Fruit fly (Drosophila melanogaster) whole organism, pupa: ENCODE results near the gene CG3345.

Experiments used
- CG10348 ChIP-seq: fragments of 200-800 bp; sonication (Bioruptor generic); IDR thresholded peaks from 2 replicates; pipeline ENCODE4 v1.3.6; 2022; ENCODE audit warnings: missing biosample characterization, missing genetic modification characterization
- CG12605 ChIP-seq: fragments of 200-800 bp; sonication (Bioruptor generic); IDR thresholded peaks from 2 replicates; pipeline ENCODE4 v1.3.6; 2022; ENCODE audit warnings: missing biosample characterization, missing genetic modification characterization
- CG13204 ChIP-seq: fragments of 200-800 bp; sonication (Bioruptor generic); optimal IDR thresholded peaks from 2 replicates; lab custom pipeline; 2018; ENCODE audit warnings: missing biosample characterization, mild to moderate bottlenecking, missing genetic modification characterization, moderate library complexity
- CG14655 ChIP-seq: fragments of 200-800 bp; sonication (Bioruptor generic); optimal IDR thresholded peaks from 3 replicates; lab custom pipeline; 2017; ENCODE audit warnings: mild to moderate bottlenecking, missing biosample characterization, missing genetic modification reagents, missing genetic modification characterization
- CG15710 ChIP-seq: fragments of 200-800 bp; sonication (Bioruptor generic); optimal IDR thresholded peaks from 2 replicates; lab custom pipeline; 2018; ENCODE audit warnings: missing biosample characterization, mild to moderate bottlenecking, missing genetic modification characterization, moderate library complexity
- CG17806 ChIP-seq: fragments of 200-800 bp; sonication (Bioruptor generic); optimal IDR thresholded peaks from 2 replicates; lab custom pipeline; 2018; ENCODE audit warnings: missing biosample characterization, mild to moderate bottlenecking, missing genetic modification characterization, moderate library complexity
- CG32121 ChIP-seq: fragments of 200-800 bp; sonication (Bioruptor generic); IDR thresholded peaks from 2 replicates; pipeline ENCODE4 v1.3.6; 2022; ENCODE audit warnings: missing biosample characterization, missing genetic modification characterization
- CG34367 ChIP-seq: fragments of 200-800 bp; sonication (Bioruptor generic); optimal IDR thresholded peaks from 2 replicates; lab custom pipeline; 2018; ENCODE audit warnings: missing biosample characterization, mild to moderate bottlenecking, missing genetic modification characterization
- CG4496 ChIP-seq: fragments of 200-800 bp; sonication (Bioruptor generic); IDR thresholded peaks from 3 replicates; pipeline ENCODE4 v1.3.6; 2022; ENCODE audit warnings: missing biosample characterization, missing genetic modification characterization
- CG8159 ChIP-seq: fragments of 200-800 bp; sonication (Bioruptor generic); optimal IDR thresholded peaks from 3 replicates; lab custom pipeline; 2018; ENCODE audit warnings: missing biosample characterization, mild to moderate bottlenecking, missing genetic modification characterization, moderate library complexity
- CG8301 ChIP-seq: fragments of 200-800 bp; sonication (Bioruptor generic); optimal IDR thresholded peaks from 2 replicates; lab custom pipeline; 2018; ENCODE audit warnings: missing biosample characterization, mild to moderate bottlenecking, missing genetic modification characterization
- CG9948 ChIP-seq: fragments of 200-800 bp; sonication (Bioruptor generic); optimal IDR thresholded peaks from 2 replicates; lab custom pipeline; 2018; ENCODE audit warnings: missing biosample characterization, mild to moderate bottlenecking, missing genetic modification characterization, moderate library complexity
- D1 ChIP-seq: fragments of 200-800 bp; sonication (Bioruptor generic); optimal IDR thresholded peaks from 2 replicates; lab custom pipeline; 2018; ENCODE audit warnings: missing biosample characterization, mild to moderate bottlenecking, missing genetic modification characterization, moderate library complexity
- EcR ChIP-seq: fragments of 200-800 bp; sonication (Bioruptor generic); optimal IDR thresholded peaks from 3 replicates; lab custom pipeline; 2019; ENCODE audit warnings: missing biosample characterization, missing genetic modification characterization, mild to moderate bottlenecking, moderate library complexity, missing genetic modification reagents
- Ets98B ChIP-seq: fragments of 200-800 bp; sonication (Bioruptor generic); IDR thresholded peaks from 2 replicates; pipeline ENCODE4 v1.3.6; 2022; ENCODE audit warnings: missing biosample characterization, missing genetic modification characterization
- Pif1A ChIP-seq: fragments of 200-800 bp; sonication (Bioruptor generic); optimal IDR thresholded peaks from 3 replicates; lab custom pipeline; 2016; ENCODE audit warnings: missing biosample characterization, missing genetic modification characterization
- Pif1B ChIP-seq: fragments of 200-800 bp; sonication (Bioruptor generic); optimal IDR thresholded peaks from 3 replicates; lab custom pipeline; 2016; ENCODE audit warnings: missing biosample characterization, missing genetic modification characterization
- Snoo ChIP-seq: fragments of 200-800 bp; sonication (Bioruptor generic); optimal IDR thresholded peaks from 3 replicates; lab custom pipeline; 2017; ENCODE audit warnings: missing biosample characterization, mild to moderate bottlenecking, missing genetic modification characterization, inconsistent platforms
- fd96Ca ChIP-seq: fragments of 200-800 bp; sonication (Bioruptor generic); IDR thresholded peaks from 3 replicates; pipeline ENCODE4 v1.3.6; 2022; ENCODE audit warnings: missing biosample characterization, missing genetic modification characterization
- gl ChIP-seq: fragments of 200-800 bp; sonication (Bioruptor generic); optimal IDR thresholded peaks from 2 replicates; lab custom pipeline; 2018; ENCODE audit warnings: missing biosample characterization, mild to moderate bottlenecking, missing genetic modification characterization
- rn ChIP-seq: fragments of 200-800 bp; sonication (Bioruptor generic); IDR thresholded peaks from 2 replicates; pipeline ENCODE4 v1.3.6; 2022; ENCODE audit warnings: missing biosample characterization, missing genetic modification characterization

CG3345 gene

dm6 chr2L:298285-298644 is 29.4 kb downstream of the CG3345 start:
- TF ChIP-seq CG4496 (GFP tag; lab: Robert Waterston, UW) (no peak), Pif1B (GFP tag; lab: Kevin White, UChicago) (no peak), Pif1A (GFP tag; lab: Kevin White, UChicago) (no peak), CG12605 (GFP tag; lab: Robert Waterston, UW) (no peak), CG15710 (tag; lab: Kevin White, UChicago) (no peak), fd96Ca (GFP tag; lab: Robert Waterston, UW) (peak; percentile 16; the same call in 1 of the 3 replicates), rn (GFP tag; lab: Robert Waterston, UW) (no peak), CG32121 (peak; percentile 62; the same call in 1 of the 2 replicates), CG10348 (no peak), CG17806 (no peak), EcR (GFP tag; lab: Kevin White, UChicago) (no peak), D1 (tag; lab: Kevin White, UChicago) (no peak), CG34367 (tag; lab: Kevin White, UChicago) (no peak), CG13204 (GFP tag; lab: Kevin White, UChicago) (peak; percentile 79), CG9948 (tag; lab: Kevin White, UChicago) (no peak), Ets98B (GFP tag; lab: Robert Waterston, UW) (peak; percentile 22; the same call in 1 of the 2 replicates), CG8301 (tag; lab: Kevin White, UChicago) (no peak), Snoo (no peak), gl (no peak)

DNA sequence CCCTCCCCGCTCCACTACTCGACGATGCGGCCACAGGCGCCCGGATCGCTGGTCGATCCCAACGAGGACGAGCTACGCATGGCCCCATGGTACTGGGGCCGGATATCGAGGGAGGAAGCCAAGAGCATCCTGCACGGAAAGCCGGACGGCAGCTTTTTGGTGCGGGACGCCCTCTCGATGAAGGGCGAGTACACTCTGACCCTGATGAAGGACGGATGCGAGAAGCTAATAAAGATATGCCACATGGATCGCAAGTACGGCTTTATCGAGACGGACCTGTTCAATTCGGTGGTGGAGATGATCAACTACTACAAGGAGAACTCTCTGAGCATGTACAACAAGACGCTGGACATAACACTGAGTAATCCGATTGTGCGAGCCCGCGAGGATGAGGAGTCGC is 30.1 kb downstream of the CG3345 start:
- TF ChIP-seq rn (GFP tag; lab: Robert Waterston, UW) (no peak), fd96Ca (GFP tag; lab: Robert Waterston, UW) (no peak; the same call in 2 of the 3 replicates), Ets98B (GFP tag; lab: Robert Waterston, UW) (no peak), CG4496 (GFP tag; lab: Robert Waterston, UW) (no peak), CG8159 (tag; lab: Kevin White, UChicago) (no peak), CG34367 (tag; lab: Kevin White, UChicago) (no peak), CG10348 (no peak), CG17806 (no peak), CG12605 (GFP tag; lab: Robert Waterston, UW) (no peak), CG8301 (tag; lab: Kevin White, UChicago) (no peak), CG32121 (no peak), CG15710 (tag; lab: Kevin White, UChicago) (no peak)

DNA sequence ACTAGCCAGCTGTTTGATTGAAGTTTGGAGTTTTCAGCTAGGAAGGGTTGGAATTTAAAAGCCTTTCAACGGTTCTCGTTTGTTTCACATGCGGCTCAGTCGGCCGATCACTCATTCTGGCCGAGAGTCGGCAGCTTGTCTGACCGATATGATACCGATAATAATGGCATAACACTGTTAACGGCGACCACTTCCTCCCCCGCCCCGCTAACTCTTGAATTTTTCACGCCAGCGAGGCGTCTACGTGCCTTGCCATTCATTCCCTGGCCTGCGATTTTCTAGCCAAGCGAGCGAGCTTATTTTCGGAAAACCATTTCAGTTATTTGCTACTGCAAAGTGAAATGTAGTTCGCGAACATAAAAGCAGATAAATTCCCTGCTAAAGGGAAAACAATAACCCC is 31.1 kb downstream of the CG3345 start:
- no peak for TF ChIP-seq CG34367 (tag; lab: Kevin White, UChicago)
- TF ChIP-seq fd96Ca (GFP tag; lab: Robert Waterston, UW) = no peak
- TF ChIP-seq CG32121 = no peak
- TF ChIP-seq CG8301 (tag; lab: Kevin White, UChicago) = no peak
- TF ChIP-seq rn (GFP tag; lab: Robert Waterston, UW) = no peak
- no peak for TF ChIP-seq CG8159 (tag; lab: Kevin White, UChicago)
- TF ChIP-seq CG13204 (GFP tag; lab: Kevin White, UChicago) = no peak
- TF ChIP-seq D1 (tag; lab: Kevin White, UChicago) = no peak
- no peak for TF ChIP-seq gl
- TF ChIP-seq CG17806 = no peak
- TF ChIP-seq CG4496 (GFP tag; lab: Robert Waterston, UW) = no peak
- no peak for TF ChIP-seq CG15710 (tag; lab: Kevin White, UChicago)
- no peak for TF ChIP-seq Pif1A (GFP tag; lab: Kevin White, UChicago)
- TF ChIP-seq CG9948 (tag; lab: Kevin White, UChicago) = no peak
- TF ChIP-seq CG10348 = no peak
- no peak for TF ChIP-seq EcR (GFP tag; lab: Kevin White, UChicago)
- no peak for TF ChIP-seq Snoo
- TF ChIP-seq, all 21 proteins: peak for 0

- no peak for TF ChIP-seq CG12605 (GFP tag; lab: Robert Waterston, UW)
Observed at dm6 chr2L:300877-301706, 32.2 kb downstream of the CG3345 start.

DNA sequence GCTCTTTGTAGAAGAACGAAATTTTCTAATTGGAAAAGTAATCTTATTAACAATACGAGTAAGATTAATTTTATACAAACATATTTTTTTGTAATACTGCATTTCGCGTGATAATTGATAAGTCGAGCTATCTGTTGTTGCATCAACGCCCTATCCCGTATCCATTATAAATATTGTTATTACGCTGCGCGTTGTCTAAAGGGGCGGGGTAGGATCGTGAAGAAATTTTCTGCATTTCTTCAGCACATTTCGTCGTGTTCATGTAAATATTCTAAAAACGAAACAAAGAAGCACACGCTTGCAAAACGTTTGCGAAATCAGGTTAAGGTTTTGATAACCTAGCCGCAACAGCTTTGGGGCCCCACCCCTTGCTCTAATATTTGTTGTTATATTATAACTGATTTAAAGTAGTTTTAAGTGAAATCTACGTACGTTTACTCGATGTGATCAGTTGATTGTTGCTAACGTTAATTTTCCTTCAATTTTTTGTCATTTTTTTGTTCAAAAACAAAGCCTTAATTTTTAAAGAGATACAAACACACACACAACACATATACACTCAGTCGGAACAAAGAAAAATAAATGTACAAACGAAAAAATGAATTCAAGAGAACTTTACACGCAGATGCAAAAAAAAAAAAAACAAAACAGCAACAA is 34.5 kb downstream of the CG3345 start:
- TF ChIP-seq CG34367 (tag; lab: Kevin White, UChicago) (no peak), CG12605 (GFP tag; lab: Robert Waterston, UW) (no peak), Ets98B (GFP tag; lab: Robert Waterston, UW) (no peak), CG15710 (tag; lab: Kevin White, UChicago) (no peak), CG13204 (GFP tag; lab: Kevin White, UChicago) (no peak), CG4496 (GFP tag; lab: Robert Waterston, UW) (no peak), CG8159 (tag; lab: Kevin White, UChicago) (no peak), CG32121 (no peak), CG10348 (no peak), CG17806 (no peak), CG14655 (GFP tag; lab: Kevin White, UChicago) (no peak), Snoo (no peak), CG9948 (tag; lab: Kevin White, UChicago) (no peak), fd96Ca (GFP tag; lab: Robert Waterston, UW) (no peak), Pif1B (GFP tag; lab: Kevin White, UChicago) (no peak)
